Fruit fly (Drosophila melanogaster) whole organism: ENCODE measurements around the gene sro.

Experiments
- EcR ChIP-seq, 2 experiments: fragments of >200 bp; optimal IDR thresholded peaks; 2 replicates each; lab custom pipeline; 2017; ENCODE audit warnings: missing biosample characterization in 2 of 2, missing genetic modification characterization in 2 of 2, missing genetic modification reagents in 2 of 2
- pan ChIP-seq: fragments of >200 bp; optimal IDR thresholded peaks from 2 replicates; lab custom pipeline; 2017
- psq ChIP-seq: fragments of >200 bp; optimal IDR thresholded peaks from 2 replicates; lab custom pipeline; 2017
- usp ChIP-seq: fragments of >200 bp; optimal IDR thresholded peaks from 2 replicates; lab custom pipeline; 2017; ENCODE audit warnings: missing biosample characterization, missing genetic modification characterization, mixed read lengths

dm6 chr3R:29745056-29745455 lies 49.3 kb upstream of the sro start, which contains the start of the genes Wdr24 and IntS11:
- TF ChIP-seq EcR (GFP tag; optimal IDR thresholded peaks at IDR 0.05; lab: Kevin White, UChicago) (no peak), pan (lab: Kevin White, UChicago) (no peak), usp (GFP tag; lab: Kevin White, UChicago) (no peak), psq (lab: Kevin White, UChicago) (no peak)
